Worm (Caenorhabditis elegans) whole organism, mixed stage, embryonic: ENCODE data around the gene T26G10.1.

Experiments
- M03D4.4 ChIP-seq: sonication (generic microtip); optimal IDR thresholded peaks from 2 replicates; lab custom pipeline; 2017; ENCODE audit warnings: mild to moderate bottlenecking, missing genetic modification characterization, missing compliant biosample characterization
- bed-3 ChIP-seq: fragments of 200-800 bp; sonication (Bioruptor generic); optimal IDR thresholded peaks from 3 replicates; lab custom pipeline; 2018; ENCODE audit warnings: mild to moderate bottlenecking, missing genetic modification characterization, moderate library complexity, missing compliant biosample characterization
- blmp-1 ChIP-seq: fragments of 150-350 bp; optimal IDR thresholded peaks from 2 replicates; lab custom pipeline; 2014; ENCODE audit warnings: missing biosample characterization, missing genetic modification characterization
- ceh-39 ChIP-seq: fragments of 150-350 bp; optimal IDR thresholded peaks from 2 replicates; lab custom pipeline; 2014; ENCODE audit warnings: missing biosample characterization, missing genetic modification characterization
- ceh-43 ChIP-seq: fragments of 200-800 bp; sonication (Bioruptor generic); optimal IDR thresholded peaks from 2 replicates; lab custom pipeline; 2018; ENCODE audit warnings: mild to moderate bottlenecking, missing genetic modification characterization, moderate library complexity, missing compliant biosample characterization
- ceh-83 ChIP-seq: fragments of 200-800 bp; sonication (Bioruptor generic); optimal IDR thresholded peaks from 2 replicates; lab custom pipeline; 2018; ENCODE audit warnings: mild to moderate bottlenecking, missing genetic modification characterization, missing compliant biosample characterization
- ces-1 ChIP-seq: fragments of 150-350 bp; optimal IDR thresholded peaks from 2 replicates; lab custom pipeline; 2014; ENCODE audit warnings: missing biosample characterization, missing genetic modification reagents, missing genetic modification characterization
- cnd-1 ChIP-seq: fragments of 200-800 bp; sonication (Bioruptor generic); optimal IDR thresholded peaks from 2 replicates; lab custom pipeline; 2018; ENCODE audit warnings: mild to moderate bottlenecking, missing genetic modification characterization, missing compliant biosample characterization
- drap-1 ChIP-seq: fragments of 200-800 bp; sonication (Bioruptor generic); optimal IDR thresholded peaks from 3 replicates; lab custom pipeline; 2018; ENCODE audit warnings: mild to moderate bottlenecking, missing genetic modification characterization, missing compliant biosample characterization
- elt-1 ChIP-seq: sonication (generic microtip); optimal IDR thresholded peaks from 2 replicates; lab custom pipeline; 2017; ENCODE audit warnings: missing genetic modification characterization, mild to moderate bottlenecking, missing compliant biosample characterization, antibody characterized with exemption, moderate library complexity, borderline replicate concordance; ENCODE audit not compliant: insufficient read depth
- elt-3 ChIP-seq: fragments of 150-350 bp; optimal IDR thresholded peaks from 2 replicates; lab custom pipeline; 2014; ENCODE audit warnings: missing biosample characterization, missing genetic modification characterization
- flh-1 ChIP-seq: fragments of 200-800 bp; sonication (Bioruptor generic); optimal IDR thresholded peaks from 2 replicates; lab custom pipeline; 2018; ENCODE audit warnings: mild to moderate bottlenecking, missing genetic modification characterization, moderate library complexity, missing compliant biosample characterization
- ham-2 ChIP-seq: fragments of 200-800 bp; sonication (Bioruptor generic); optimal IDR thresholded peaks from 2 replicates; lab custom pipeline; 2018; ENCODE audit warnings: mild to moderate bottlenecking, missing genetic modification characterization, missing compliant biosample characterization
- hlh-1 ChIP-seq: fragments of 150-350 bp; optimal IDR thresholded peaks from 2 replicates; lab custom pipeline; 2014; ENCODE audit warnings: missing biosample characterization, missing genetic modification reagents, missing genetic modification characterization
- lin-13 ChIP-seq: fragments of 150-350 bp; optimal IDR thresholded peaks from 2 replicates; lab custom pipeline; 2014; ENCODE audit warnings: missing biosample characterization, missing genetic modification characterization
- lin-32 ChIP-seq: fragments of 200-800 bp; sonication (Bioruptor generic); optimal IDR thresholded peaks from 2 replicates; lab custom pipeline; 2018; ENCODE audit warnings: mild to moderate bottlenecking, missing genetic modification characterization, missing compliant biosample characterization
- lsy-2 ChIP-seq: fragments of 150-350 bp; optimal IDR thresholded peaks from 2 replicates; lab custom pipeline; 2014; ENCODE audit warnings: missing biosample characterization, missing genetic modification characterization
- mab-5 ChIP-seq: fragments of 150-350 bp; optimal IDR thresholded peaks from 2 replicates; lab custom pipeline; 2014; ENCODE audit warnings: missing biosample characterization, missing genetic modification characterization
- mep-1 ChIP-seq: fragments of 150-350 bp; optimal IDR thresholded peaks from 2 replicates; lab custom pipeline; 2017; ENCODE audit warnings: missing biosample characterization, missing genetic modification reagents, missing genetic modification characterization, inconsistent platforms
- mls-2 ChIP-seq: sonication (generic microtip); optimal IDR thresholded peaks from 2 replicates; lab custom pipeline; 2016; ENCODE audit warnings: mild to moderate bottlenecking, missing genetic modification characterization, moderate library complexity, missing compliant biosample characterization
- nhr-12 ChIP-seq: fragments of 150-350 bp; optimal IDR thresholded peaks from 2 replicates; lab custom pipeline; 2014; ENCODE audit warnings: missing biosample characterization, missing genetic modification characterization
- nhr-2 ChIP-seq: fragments of 150-350 bp; optimal IDR thresholded peaks from 2 replicates; lab custom pipeline; 2014; ENCODE audit warnings: missing biosample characterization, missing genetic modification characterization
- nhr-237 ChIP-seq: fragments of 150-350 bp; optimal IDR thresholded peaks from 2 replicates; lab custom pipeline; 2014; ENCODE audit warnings: missing biosample characterization, missing genetic modification characterization
- nhr-28 ChIP-seq: fragments of 150-350 bp; optimal IDR thresholded peaks from 2 replicates; lab custom pipeline; 2014; ENCODE audit warnings: missing biosample characterization, missing genetic modification characterization
- nhr-76 ChIP-seq: sonication (generic microtip); optimal IDR thresholded peaks from 2 replicates; lab custom pipeline; 2017; ENCODE audit warnings: missing biosample characterization, missing genetic modification characterization
- pha-4 ChIP-seq: fragments of 150-350 bp; optimal IDR thresholded peaks from 2 replicates; lab custom pipeline; 2018; ENCODE audit warnings: missing biosample characterization, missing genetic modification reagents, missing genetic modification characterization
- sem-2 ChIP-seq: fragments of 200-800 bp; sonication (Bioruptor generic); optimal IDR thresholded peaks from 2 replicates; lab custom pipeline; 2018; ENCODE audit warnings: mild to moderate bottlenecking, missing genetic modification characterization, missing compliant biosample characterization
- snpc-4 ChIP-seq: fragments of 150-350 bp; optimal IDR thresholded peaks from 2 replicates; lab custom pipeline; 2014; ENCODE audit warnings: missing biosample characterization, missing genetic modification characterization
- sptf-1 ChIP-seq: sonication (generic microtip); optimal IDR thresholded peaks from 2 replicates; lab custom pipeline; 2017; ENCODE audit warnings: mild to moderate bottlenecking, missing genetic modification characterization, moderate library complexity, missing compliant biosample characterization
- tbx-8 ChIP-seq: fragments of 200-800 bp; sonication (Bioruptor generic); optimal IDR thresholded peaks from 2 replicates; lab custom pipeline; 2018; ENCODE audit warnings: mild to moderate bottlenecking, missing genetic modification characterization, moderate library complexity, missing compliant biosample characterization
- unc-120 ChIP-seq: sonication (generic microtip); optimal IDR thresholded peaks from 2 replicates; lab custom pipeline; 2017; ENCODE audit warnings: missing genetic modification characterization, missing compliant biosample characterization; ENCODE audit not compliant: poor library complexity, severe bottlenecking
- unc-39 ChIP-seq: fragments of 150-350 bp; optimal IDR thresholded peaks from 2 replicates; lab custom pipeline; 2014; ENCODE audit warnings: missing biosample characterization, missing genetic modification characterization
- unc-62 ChIP-seq: fragments of 150-350 bp; optimal IDR thresholded peaks from 2 replicates; lab custom pipeline; 2014; ENCODE audit warnings: missing biosample characterization, missing genetic modification reagents, missing genetic modification characterization
- zip-8 ChIP-seq: fragments of 150-350 bp; optimal IDR thresholded peaks from 2 replicates; lab custom pipeline; 2014; ENCODE audit warnings: missing biosample characterization, missing genetic modification characterization
- ztf-11 ChIP-seq: fragments of 150-350 bp; optimal IDR thresholded peaks from 2 replicates; lab custom pipeline; 2014; ENCODE audit warnings: missing biosample characterization, missing genetic modification characterization

The T26G10.1 gene

DNA sequence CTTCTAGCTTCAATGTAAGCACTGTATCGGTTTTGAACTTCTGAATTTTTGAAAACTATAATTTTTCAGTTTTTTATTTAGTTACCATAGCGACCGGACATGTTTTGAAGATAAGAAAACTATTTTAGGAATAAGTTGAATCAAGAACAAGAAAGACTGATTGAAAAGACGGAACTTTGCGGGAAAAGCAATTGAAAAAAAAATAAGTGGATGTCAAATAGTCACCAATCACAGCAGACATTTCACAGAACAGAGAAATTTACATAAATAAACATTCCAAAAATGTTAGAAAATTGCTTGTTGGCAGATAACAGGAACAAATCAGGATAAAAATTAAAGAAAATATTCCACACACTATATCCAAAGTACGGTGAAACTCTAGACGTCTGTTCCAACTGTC is 43.4 kb upstream of the T26G10.1 start, which contains the start of gene F54C8.6:
TSS of gene F54C8.6 (minus strand) at position 101 of the 400 bp plus-strand sequence.
- TF ChIP-seq blmp-1 (no peak), cnd-1 (tag; lab: Kevin White, UChicago) (no peak), unc-39 (tag; lab: Kevin White, UChicago) (no peak), ces-1 (GFP tag; lab: Kevin White, UChicago) (no peak), elt-1 (tag; lab: Kevin White, UChicago) (no peak), lsy-2 (tag; lab: Kevin White, UChicago) (no peak), nhr-28 (no peak), mep-1 (tag; lab: Kevin White, UChicago) (no peak), pha-4 (tag; lab: Kevin White, UChicago) (no peak), ham-2 (GFP tag; lab: Kevin White, UChicago) (no peak), nhr-2 (tag; lab: Kevin White, UChicago) (no peak), ceh-83 (no peak), sem-2 (no peak)

DNA sequence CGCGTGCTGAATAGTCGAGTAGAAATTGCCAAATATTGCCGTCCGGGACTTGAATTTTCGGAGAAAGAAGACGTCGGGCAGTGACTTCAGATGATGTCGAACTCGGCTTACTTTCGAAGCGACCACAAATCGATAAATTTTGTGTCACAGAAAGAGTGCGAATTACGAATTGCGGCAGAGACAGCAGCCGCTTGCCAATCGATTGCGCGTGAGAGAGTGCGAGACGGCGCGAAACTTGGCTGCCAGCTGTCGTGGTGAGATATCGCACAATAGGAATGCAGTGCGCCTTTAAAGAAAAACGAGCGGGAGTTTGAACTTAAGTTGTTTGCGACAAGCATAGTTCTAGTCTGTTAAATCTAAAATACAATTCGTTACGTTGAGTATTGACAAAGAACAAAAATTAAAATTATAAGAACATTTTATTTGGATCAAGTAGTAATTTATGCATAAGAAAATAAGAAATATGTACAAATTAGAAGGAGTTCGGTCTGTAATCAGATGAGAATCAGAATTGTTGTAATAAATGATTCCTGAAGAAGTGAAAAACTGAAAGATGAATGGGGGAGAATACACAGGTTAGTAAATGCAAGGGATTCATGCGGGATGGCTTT is 37.1 kb upstream of the T26G10.1 start, which contains the start of gene pir-2:
TSS of gene pir-2 (minus strand) at position 218 of the 611 bp plus-strand sequence.
- TF ChIP-seq sem-2: no peak
- peak; percentile 93 for TF ChIP-seq ceh-39
- TF ChIP-seq bed-3 (GFP tag; lab: Kevin White, UChicago): no peak
- TF ChIP-seq elt-1 (tag; lab: Kevin White, UChicago): no peak
- TF ChIP-seq M03D4.4: no peak
- TF ChIP-seq mep-1 (tag; lab: Kevin White, UChicago): peak; percentile 88
- TF ChIP-seq nhr-12: no peak
- peak; percentile 73 for TF ChIP-seq sptf-1 (tag; lab: Kevin White, UChicago)
- peak; percentile 12 for TF ChIP-seq nhr-2 (tag; lab: Kevin White, UChicago)
- TF ChIP-seq tbx-8 (GFP tag; lab: Kevin White, UChicago): no peak
- peak; percentile 82 for TF ChIP-seq unc-120 (tag; lab: Kevin White, UChicago)
- peak; percentile 65 for TF ChIP-seq nhr-237 (tag; lab: Kevin White, UChicago)
- no peak for TF ChIP-seq unc-39 (tag; lab: Kevin White, UChicago)
- TF ChIP-seq pha-4 (tag; lab: Kevin White, UChicago): peak; percentile 83
- TF ChIP-seq ceh-43 (GFP tag; lab: Kevin White, UChicago): no peak
- peak; percentile 8 for TF ChIP-seq elt-3
- TF ChIP-seq cnd-1 (tag; lab: Kevin White, UChicago): peak; percentile 94
- TF ChIP-seq mls-2 (tag; lab: Kevin White, UChicago): peak; percentile 66
- TF ChIP-seq flh-1 (GFP tag; lab: Kevin White, UChicago): no peak
- peak; percentile 85 for TF ChIP-seq lsy-2 (tag; lab: Kevin White, UChicago)
- TF ChIP-seq ceh-83: peak; percentile 66
- no peak for TF ChIP-seq mab-5 (tag; lab: Kevin White, UChicago)
- no peak for TF ChIP-seq nhr-28
- peak; percentile 84 for TF ChIP-seq ces-1 (GFP tag; lab: Kevin White, UChicago)
- peak; percentile 69 for TF ChIP-seq ham-2 (GFP tag; lab: Kevin White, UChicago)
- TF ChIP-seq nhr-76 (tag; lab: Kevin White, UChicago): no peak
- TF ChIP-seq hlh-1 (tag; lab: Kevin White, UChicago): peak; percentile 98
- TF ChIP-seq ztf-11 (tag; lab: Kevin White, UChicago): peak; percentile 63
- TF ChIP-seq lin-32 (GFP tag; lab: Kevin White, UChicago): peak; percentile 83
- no peak for TF ChIP-seq zip-8 (tag; lab: Kevin White, UChicago)
- no peak for TF ChIP-seq blmp-1
- peak; percentile 32 for TF ChIP-seq drap-1 (GFP tag; lab: Kevin White, UChicago)
- TF ChIP-seq lin-13: peak; percentile 28
- TF ChIP-seq snpc-4 (tag; lab: Kevin White, UChicago): no peak
- TF ChIP-seq unc-62 (GFP tag; lab: Kevin White, UChicago): peak; percentile 74

DNA sequence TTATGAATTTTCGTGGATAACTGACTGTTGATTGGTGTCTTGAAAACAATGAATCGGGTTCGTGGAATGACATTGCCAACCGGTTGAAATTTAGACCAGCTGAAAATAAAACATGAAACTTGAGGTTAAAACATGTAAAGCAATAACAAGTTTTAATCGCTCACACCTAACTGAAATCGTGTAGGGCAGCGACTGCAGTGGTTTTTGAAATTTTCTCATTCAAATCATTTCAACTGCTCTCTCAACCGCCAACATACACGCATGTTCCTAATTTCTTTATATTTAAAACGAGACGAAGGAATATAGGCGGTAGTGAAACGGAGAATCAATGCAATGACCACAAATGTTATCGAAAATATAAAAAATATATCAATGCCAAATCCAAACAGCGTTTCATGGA is 36.4 kb upstream of the T26G10.1 start:
- TF ChIP-seq ceh-39 (no peak), unc-39 (tag; lab: Kevin White, UChicago) (no peak), lin-32 (GFP tag; lab: Kevin White, UChicago) (no peak), tbx-8 (GFP tag; lab: Kevin White, UChicago) (no peak), pha-4 (tag; lab: Kevin White, UChicago) (no peak), M03D4.4 (no peak), elt-1 (tag; lab: Kevin White, UChicago) (no peak), lsy-2 (tag; lab: Kevin White, UChicago) (no peak), drap-1 (GFP tag; lab: Kevin White, UChicago) (no peak), unc-120 (tag; lab: Kevin White, UChicago) (no peak), elt-3 (no peak), ceh-83 (no peak), nhr-12 (no peak), nhr-28 (no peak), hlh-1 (tag; lab: Kevin White, UChicago) (no peak), snpc-4 (tag; lab: Kevin White, UChicago) (no peak)
